Fruit fly (Drosophila melanogaster): Measurements from ENCODE around the gene CG8292.

CG8292 gene

dm6 chr2L:8230255-8230654 is 12.4 kb upstream of the CG8292 start:
- no peak for TF ChIP-seq psq (optimal IDR thresholded peaks at IDR 0.05)
- no peak for TF ChIP-seq insv (optimal IDR thresholded peaks at IDR 0.05)
- TF ChIP-seq Myc (optimal IDR thresholded peaks at IDR 0.05) = no peak
- no peak for TF ChIP-seq ttk (optimal IDR thresholded peaks at IDR 0.05)
- no peak for TF ChIP-seq Sin3A (optimal IDR thresholded peaks at IDR 0.05)
- no peak for TF ChIP-seq h (optimal IDR thresholded peaks at IDR 0.05)

dm6 chr2L:8229628-8230027 is 11.8 kb upstream of the CG8292 start:
- TF ChIP-seq insv (optimal IDR thresholded peaks at IDR 0.05) (no peak), psq (optimal IDR thresholded peaks at IDR 0.05) (no peak), ttk (optimal IDR thresholded peaks at IDR 0.05) (no peak), h (optimal IDR thresholded peaks at IDR 0.05) (no peak), Myc (optimal IDR thresholded peaks at IDR 0.05) (no peak), Sin3A (optimal IDR thresholded peaks at IDR 0.05) (no peak)

- TF ChIP-seq h (optimal IDR thresholded peaks at IDR 0.05) = no peak
- TF ChIP-seq Myc (optimal IDR thresholded peaks at IDR 0.05) = no peak
- no peak for TF ChIP-seq ttk (optimal IDR thresholded peaks at IDR 0.05)
- TF ChIP-seq insv (optimal IDR thresholded peaks at IDR 0.05) = no peak
- TF ChIP-seq psq (optimal IDR thresholded peaks at IDR 0.05) = no peak
- TF ChIP-seq Sin3A (optimal IDR thresholded peaks at IDR 0.05) = no peak
These were observed 11.3 kb upstream of the CG8292 start for dm6 chr2L:8229134-8229533.

- no peak for TF ChIP-seq h (optimal IDR thresholded peaks at IDR 0.05)
- no peak for TF ChIP-seq psq (optimal IDR thresholded peaks at IDR 0.05)
- no peak for TF ChIP-seq Sin3A (optimal IDR thresholded peaks at IDR 0.05)
- TF ChIP-seq ttk (optimal IDR thresholded peaks at IDR 0.05) = no peak
- no peak for TF ChIP-seq insv (optimal IDR thresholded peaks at IDR 0.05)
- TF ChIP-seq Myc (optimal IDR thresholded peaks at IDR 0.05) = no peak
These were observed 2.6 kb upstream of the CG8292 start, which contains the start of gene Snx6 for dm6 chr2L:8220393-8220934. TSS of gene Snx6 (minus strand) at chr2L:8220741.

- TF ChIP-seq Myc (optimal IDR thresholded peaks at IDR 0.05) = no peak
- no peak for TF ChIP-seq ttk (optimal IDR thresholded peaks at IDR 0.05)
- TF ChIP-seq h (optimal IDR thresholded peaks at IDR 0.05) = no peak
- no peak for TF ChIP-seq psq (optimal IDR thresholded peaks at IDR 0.05)
- TF ChIP-seq Sin3A (optimal IDR thresholded peaks at IDR 0.05) = no peak
- no peak for TF ChIP-seq insv (optimal IDR thresholded peaks at IDR 0.05)
These were observed 2.4 kb downstream of the CG8292 start, which contains the start of gene CG8349 for dm6 chr2L:8215259-8215929. TSS of gene CG8349 (plus strand) at chr2L:8215915.

- TF ChIP-seq insv (optimal IDR thresholded peaks at IDR 0.05) (no peak), Myc (optimal IDR thresholded peaks at IDR 0.05) (no peak), Sin3A (optimal IDR thresholded peaks at IDR 0.05) (no peak), ttk (optimal IDR thresholded peaks at IDR 0.05) (no peak), h (optimal IDR thresholded peaks at IDR 0.05) (no peak), psq (optimal IDR thresholded peaks at IDR 0.05) (no peak)
These were observed 3.8 kb downstream of the CG8292 start, which contains the start of gene CG8353 for dm6 chr2L:8213987-8214386. TSS of gene CG8353 (plus strand) at chr2L:8214045.

dm6 chr2L:8212666-8213270 is 5.0 kb downstream of the CG8292 start, which contains the start of the genes CG8372 and CG8360:
TSS of gene CG8372 (minus strand) at chr2L:8212902.
TSS of gene CG8360 (plus strand) at chr2L:8212959.
- TF ChIP-seq insv (optimal IDR thresholded peaks at IDR 0.05) (no peak), ttk (optimal IDR thresholded peaks at IDR 0.05) (no peak), Myc (optimal IDR thresholded peaks at IDR 0.05) (no peak), Sin3A (optimal IDR thresholded peaks at IDR 0.05) (no peak), psq (optimal IDR thresholded peaks at IDR 0.05) (no peak), h (optimal IDR thresholded peaks at IDR 0.05) (no peak)

dm6 chr2L:8211070-8211469 is 6.7 kb downstream of the CG8292 start, which contains the start of gene Ssb-c31a:
TSS of gene Ssb-c31a (plus strand) at chr2L:8211347.
- TF ChIP-seq Sin3A (optimal IDR thresholded peaks at IDR 0.05) (no peak), ttk (optimal IDR thresholded peaks at IDR 0.05) (no peak)

dm6 chr2L:8210468-8210867 is 7.3 kb downstream of the CG8292 start:
- TF ChIP-seq psq (optimal IDR thresholded peaks at IDR 0.05) (no peak), h (optimal IDR thresholded peaks at IDR 0.05) (no peak), ttk (optimal IDR thresholded peaks at IDR 0.05) (no peak), Sin3A (optimal IDR thresholded peaks at IDR 0.05) (no peak), Myc (optimal IDR thresholded peaks at IDR 0.05) (no peak), insv (optimal IDR thresholded peaks at IDR 0.05) (no peak)

- TF ChIP-seq insv (optimal IDR thresholded peaks at IDR 0.05) = no peak
- TF ChIP-seq Myc (optimal IDR thresholded peaks at IDR 0.05) = no peak
These were observed 8.5 kb downstream of the CG8292 start for dm6 chr2L:8209362-8209761.

- TF ChIP-seq h (optimal IDR thresholded peaks at IDR 0.05) (no peak), ttk (optimal IDR thresholded peaks at IDR 0.05) (no peak), insv (optimal IDR thresholded peaks at IDR 0.05) (no peak), psq (optimal IDR thresholded peaks at IDR 0.05) (no peak), Sin3A (optimal IDR thresholded peaks at IDR 0.05) (no peak)
These were observed 11.9 kb downstream of the CG8292 start, which contains the start of gene CG8419 for dm6 chr2L:8205871-8206270. TSS of gene CG8419 (plus strand) at chr2L:8206171.

dm6 chr2L:8204996-8205567 is 12.7 kb downstream of the CG8292 start, which contains the start of gene SLC5A11:
TSS of gene SLC5A11 (minus strand) at chr2L:8205132.
- TF ChIP-seq ttk (optimal IDR thresholded peaks at IDR 0.05) (no peak), Myc (optimal IDR thresholded peaks at IDR 0.05) (no peak), psq (optimal IDR thresholded peaks at IDR 0.05) (no peak), insv (optimal IDR thresholded peaks at IDR 0.05) (no peak), h (optimal IDR thresholded peaks at IDR 0.05) (no peak), Sin3A (optimal IDR thresholded peaks at IDR 0.05) (no peak)

Data from Kc167 (cell line).